Worm (Caenorhabditis elegans): ENCODE results near the gene ZK896.1.
A peak's percentile ranks its signal among the peaks of the same experiment; 100 is the strongest.

Gene ZK896.1

DNA sequence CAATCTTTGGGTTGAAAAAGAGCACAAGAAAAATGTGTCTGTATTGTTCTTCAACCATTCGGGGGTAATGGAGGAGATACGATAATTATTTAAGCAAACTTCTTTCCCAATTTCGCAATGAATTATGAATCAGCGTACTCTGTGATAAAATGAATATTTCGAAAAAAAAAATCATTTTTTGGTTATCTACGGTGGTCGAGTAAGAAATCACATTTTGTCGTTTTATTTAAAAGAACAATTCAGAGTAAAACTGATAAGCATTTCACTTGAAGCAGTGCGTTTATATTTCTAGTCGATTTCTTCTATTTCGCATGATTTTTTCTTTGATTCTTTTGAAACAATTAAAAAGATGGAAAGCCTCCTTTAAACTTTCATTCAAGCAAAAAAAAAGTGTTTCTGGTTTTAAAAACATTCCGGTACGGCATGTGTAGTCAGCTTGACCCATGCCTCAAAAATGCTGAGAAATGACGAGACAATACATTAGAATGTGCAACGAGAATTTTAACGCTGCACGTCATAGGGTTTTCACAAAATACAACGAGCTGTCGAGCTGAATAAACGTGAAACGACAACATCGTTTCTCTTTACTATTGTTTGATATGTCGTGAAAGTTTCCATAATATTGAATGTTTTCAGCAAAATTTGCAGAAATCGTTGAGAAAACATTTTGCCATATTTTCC lies 27.4 kb upstream of the ZK896.1 start, which contains the start of gene K08D8.2:
Gene K08D8.2, plus strand, starts transcription at position 631 of the 681 bp plus-strand sequence.
- TF ChIP-seq eyg-1 (tag; optimal IDR thresholded peaks at IDR 0.05) (no peak), ceh-45 (GFP tag; IDR thresholded peaks at IDR 0.05) (no peak), ceh-2 (tag; optimal IDR thresholded peaks at IDR 0.05) (no peak), nhr-232 (tag; optimal IDR thresholded peaks at IDR 0.05) (no peak), Y22D7AL.16 (tag; optimal IDR thresholded peaks at IDR 0.05) (no peak), ahr-1 (tag; optimal IDR thresholded peaks at IDR 0.05) (no peak), dve-1 (tag; optimal IDR thresholded peaks at IDR 0.05) (no peak)

DNA sequence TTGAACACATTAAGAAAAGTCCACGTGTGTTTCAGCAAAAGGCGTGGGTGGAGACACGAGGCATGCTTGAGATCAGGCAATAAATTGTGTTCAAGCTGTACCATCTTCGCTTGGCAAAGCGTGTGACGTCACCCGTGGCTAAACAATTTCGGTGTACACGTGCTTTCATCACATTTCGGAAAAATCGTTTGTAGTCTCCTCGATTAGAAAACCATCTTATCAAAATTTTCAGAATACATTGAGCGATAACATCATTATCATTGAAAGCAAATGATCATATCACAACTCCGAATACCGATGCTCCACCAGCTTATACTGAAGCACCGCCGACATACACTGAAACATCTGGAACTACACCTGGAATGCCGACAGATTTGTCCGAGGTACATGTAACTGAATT lies 26.4 kb upstream of the ZK896.1 start:
- TF ChIP-seq elt-2 (tag; optimal IDR thresholded peaks at IDR 0.05) (peak; percentile 48), ceh-6 (GFP tag; optimal IDR thresholded peaks at IDR 0.05) (no peak)

DNA sequence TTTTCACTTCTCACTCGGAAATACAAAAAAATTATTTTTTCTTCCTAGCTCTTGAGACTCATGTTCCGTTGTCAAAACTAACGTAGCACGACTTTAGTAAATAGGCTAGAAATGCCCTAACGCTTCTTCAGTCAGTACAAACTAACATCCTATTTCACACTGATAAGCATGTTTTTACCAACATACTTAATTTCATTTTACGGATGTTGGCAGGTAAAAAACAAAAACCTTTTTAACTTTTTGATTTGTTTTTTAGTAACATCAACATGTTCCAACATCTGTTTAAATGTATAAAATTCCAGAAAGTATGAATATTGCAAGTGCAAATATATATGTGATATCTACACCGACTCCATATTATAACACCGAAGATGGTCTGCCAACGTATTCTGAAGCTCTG lies 25.1 kb upstream of the ZK896.1 start, which contains the start of gene K08D8.10:
Gene K08D8.10, plus strand, starts transcription at position 301 of the 400 bp plus-strand sequence.
- TF ChIP-seq ceh-30 (tag; optimal IDR thresholded peaks at IDR 0.05) (no peak), eyg-1 (tag; optimal IDR thresholded peaks at IDR 0.05) (no peak), sox-2 (GFP tag; IDR thresholded peaks at IDR 0.05) (no peak), ahr-1 (tag; optimal IDR thresholded peaks at IDR 0.05) (no peak)

DNA sequence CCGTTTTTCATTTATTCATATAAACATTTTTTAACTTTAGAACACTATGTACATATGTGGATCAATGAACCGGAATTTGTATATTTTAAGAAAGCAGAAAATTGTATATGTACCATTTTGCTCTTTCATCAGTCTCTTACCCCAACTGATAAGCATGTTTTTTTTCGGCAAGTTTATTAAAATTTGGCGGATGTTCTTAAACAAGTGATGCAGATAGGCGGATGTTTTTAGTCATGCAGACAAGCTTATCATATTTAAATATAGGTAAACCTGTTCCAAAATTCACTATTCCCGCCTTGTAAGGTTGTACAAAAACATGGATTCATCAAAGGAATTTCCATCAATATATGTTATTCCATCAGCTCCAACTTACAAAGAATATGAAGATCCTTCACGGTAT lies 24.2 kb upstream of the ZK896.1 start, which contains the start of gene K08D8.9:
Gene K08D8.9, plus strand, starts transcription at position 301 of the 400 bp plus-strand sequence.
- TF ChIP-seq mec-3 (tag; optimal IDR thresholded peaks at IDR 0.05; ENCODE audit: borderline replicate concordance) (no peak), C38D4.7 (GFP tag; optimal IDR thresholded peaks at IDR 0.05) (no peak), Y22D7AL.16 (tag; optimal IDR thresholded peaks at IDR 0.05) (no peak), elt-4 (tag; optimal IDR thresholded peaks at IDR 0.05) (no peak), dmd-4 (tag; optimal IDR thresholded peaks at IDR 0.05; ENCODE audit: borderline replicate concordance) (no peak), eyg-1 (tag; optimal IDR thresholded peaks at IDR 0.05) (no peak), ttx-3 (tag; optimal IDR thresholded peaks at IDR 0.05) (no peak), tbx-2 (tag; optimal IDR thresholded peaks at IDR 0.05) (no peak)

DNA sequence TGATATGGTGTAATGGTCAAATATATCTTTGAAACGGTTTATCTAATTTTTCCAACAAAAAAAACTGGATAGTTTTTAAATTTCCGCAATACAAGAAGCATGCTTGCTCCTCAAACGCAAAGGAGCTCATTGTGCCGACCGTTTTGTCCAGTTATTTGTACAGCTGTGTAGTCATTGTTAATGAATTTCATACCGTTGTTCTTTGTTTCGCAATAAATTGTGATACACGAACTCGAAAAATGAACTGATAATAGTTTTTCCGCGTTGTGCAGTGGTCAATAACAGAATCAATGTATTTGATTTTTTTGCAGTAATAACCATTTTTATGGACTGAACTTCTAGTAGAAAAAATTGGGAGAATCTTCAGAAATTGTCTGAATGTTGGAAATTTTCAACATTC lies 23.7 kb upstream of the ZK896.1 start:
- TF ChIP-seq C08G9.2 (tag; optimal IDR thresholded peaks at IDR 0.05) = no peak
- TF ChIP-seq ceh-2 (tag; optimal IDR thresholded peaks at IDR 0.05) = no peak
- no peak for TF ChIP-seq unc-86 (tag; optimal IDR thresholded peaks at IDR 0.05)
- TF ChIP-seq ceh-22 (tag; optimal IDR thresholded peaks at IDR 0.05) = no peak
- TF ChIP-seq Y22D7AL.16 (tag; optimal IDR thresholded peaks at IDR 0.05) = no peak

DNA sequence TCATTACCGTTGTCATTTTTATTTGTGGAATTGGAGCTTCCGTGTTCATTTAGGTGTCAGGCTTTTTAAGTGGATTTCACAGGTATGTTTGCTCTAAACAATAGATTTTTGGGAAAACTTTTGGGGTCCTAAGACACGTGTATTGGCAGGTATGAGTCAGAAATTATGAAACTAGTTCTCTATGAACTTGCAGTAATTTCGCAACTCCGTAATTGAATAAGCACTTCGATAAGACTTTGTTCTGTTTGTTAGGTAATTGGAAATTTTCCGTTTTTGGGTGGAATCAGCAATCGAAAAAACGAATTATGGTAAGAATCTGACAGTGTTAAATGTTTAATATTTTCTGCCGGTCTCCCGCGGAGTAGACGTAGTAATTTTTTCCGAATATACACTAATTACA lies 22.0 kb upstream of the ZK896.1 start:
- no peak for TF ChIP-seq odd-2 (tag; optimal IDR thresholded peaks at IDR 0.05)
- no peak for TF ChIP-seq pha-2 (tag; optimal IDR thresholded peaks at IDR 0.05)
- no peak for TF ChIP-seq Y22D7AL.16 (tag; optimal IDR thresholded peaks at IDR 0.05)
- TF ChIP-seq fax-1 (tag; optimal IDR thresholded peaks at IDR 0.05) = no peak
- no peak for TF ChIP-seq C38D4.7 (GFP tag; optimal IDR thresholded peaks at IDR 0.05)
- TF ChIP-seq rnt-1 (tag; optimal IDR thresholded peaks at IDR 0.05) = no peak
- TF ChIP-seq F13H6.1 (tag; optimal IDR thresholded peaks at IDR 0.05) = no peak
- no peak for TF ChIP-seq ceh-45 (GFP tag; IDR thresholded peaks at IDR 0.05)
- no peak for TF ChIP-seq unc-3 (GFP tag; conservative IDR thresholded peaks at IDR 0.05)
- no peak for TF ChIP-seq unc-3 (tag; optimal IDR thresholded peaks at IDR 0.05)
- no peak for TF ChIP-seq C08G9.2 (tag; optimal IDR thresholded peaks at IDR 0.05)

DNA sequence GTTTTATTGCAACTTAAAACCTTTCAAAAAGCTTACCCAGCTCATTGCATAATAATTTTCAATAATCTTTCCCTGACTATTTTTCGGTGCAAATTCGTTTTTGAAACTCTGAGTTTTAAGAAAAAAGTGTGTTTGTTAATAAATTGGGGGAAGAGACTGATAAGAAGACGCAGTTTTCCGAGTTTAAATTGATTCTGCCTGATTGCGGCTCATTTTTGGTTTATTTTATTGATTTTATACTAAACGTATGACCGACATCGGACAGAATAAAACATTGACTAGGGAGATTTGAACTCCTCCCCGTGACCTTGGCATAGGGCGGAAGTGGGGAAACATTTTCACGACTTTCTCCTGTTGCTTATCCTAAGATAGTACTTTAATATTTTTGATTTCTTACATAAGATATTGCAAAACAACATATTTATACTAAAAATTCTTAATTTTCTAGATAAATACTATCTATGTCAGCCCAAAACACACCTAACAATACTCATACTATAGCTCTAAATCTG lies 21.3 kb upstream of the ZK896.1 start, which contains the start of gene K08D8.7:
Gene K08D8.7, plus strand, starts transcription at position 462 of the 512 bp plus-strand sequence.
- TF ChIP-seq T23F11.4 (GFP tag; optimal IDR thresholded peaks at IDR 0.05) = no peak
- no peak for TF ChIP-seq fax-1 (tag; optimal IDR thresholded peaks at IDR 0.05)
